Fruit fly (Drosophila melanogaster): ENCODE results near the gene Aldh7A1.

Gene Aldh7A1

dm6 chr3L:19263480-19264140, 5.1 kb downstream of the Aldh7A1 start, which contains the start of the genes CG42374 and Mettl5 (continued):
- TF ChIP-seq Fer1 (GFP tag; optimal IDR thresholded peaks at IDR 0.05) (peak; percentile 57), ssp (GFP tag; IDR thresholded peaks at IDR 0.05) (no peak), jing (GFP tag; optimal IDR thresholded peaks at IDR 0.05) (no peak), dysf (GFP tag; IDR thresholded peaks at IDR 0.05) (peak; percentile 70), ftz-f1 (GFP tag; optimal IDR thresholded peaks at IDR 0.05) (peak; percentile 14), CHES-1-like (GFP tag; optimal IDR thresholded peaks at IDR 0.05) (no peak), Xrp1 (GFP tag; IDR thresholded peaks at IDR 0.05) (peak; percentile 63), ash1 (GFP tag; optimal IDR thresholded peaks at IDR 0.05) (no peak), CG31224 (GFP tag; IDR thresholded peaks at IDR 0.05) (no peak), her (GFP tag; optimal IDR thresholded peaks at IDR 0.05) (no peak), Adf1 (GFP tag; IDR thresholded peaks at IDR 0.05) (no peak; the same call in 1 of the 2 replicates), CG10565 (GFP tag; optimal IDR thresholded peaks at IDR 0.05) (no peak), CG7839 (tag; optimal IDR thresholded peaks at IDR 0.05) (peak; percentile 61), CG32772 (GFP tag; IDR thresholded peaks at IDR 0.05) (no peak), Hr51 (GFP tag; optimal IDR thresholded peaks at IDR 0.05) (peak in 1 of 2 experiments; percentile 60), CG4854 (GFP tag; optimal IDR thresholded peaks at IDR 0.05) (no peak), CG15269 (tag; optimal IDR thresholded peaks at IDR 0.05) (peak; percentile 43), otp (GFP tag; IDR thresholded peaks at IDR 0.05) (no peak), CG4282 (GFP tag; optimal IDR thresholded peaks at IDR 0.05) (no peak), ranshi (GFP tag; IDR thresholded peaks at IDR 0.05) (peak; percentile 34; the same call in 1 of the 2 replicates), CG6683 (GFP tag; optimal IDR thresholded peaks at IDR 0.05) (peak; percentile 12), shn (GFP tag; optimal IDR thresholded peaks at IDR 0.05) (no peak), pros (GFP tag; optimal IDR thresholded peaks at IDR 0.05) (no peak), CG14014 (GFP tag; IDR thresholded peaks at IDR 0.05) (0 out of 2 replicates have a peak, but pooled peaks have one; percentile 32), CG8765 (GFP tag; IDR thresholded peaks at IDR 0.05) (no peak), CG17568 (GFP tag; optimal IDR thresholded peaks at IDR 0.05) (no peak), esg (GFP tag; conservative IDR thresholded peaks at IDR 0.05) (peak; percentile 37), CG7786 (GFP tag; optimal IDR thresholded peaks at IDR 0.05) (no peak), tll (GFP tag; optimal IDR thresholded peaks at IDR 0.05) (no peak), stc (GFP tag; IDR thresholded peaks at IDR 0.05) (peak; percentile 61; the same call in 1 of the 2 replicates), prd (optimal IDR thresholded peaks at IDR 0.05) (no peak), prd (GFP tag; IDR thresholded peaks at IDR 0.05) (peak; percentile 44; the same call in 1 of the 3 replicates), ewg (GFP tag; optimal IDR thresholded peaks at IDR 0.05) (peak; percentile 11), unc-4 (GFP tag; IDR thresholded peaks at IDR 0.05; ENCODE audit: partially characterized antibody) (no peak), CG2199 (GFP tag; IDR thresholded peaks at IDR 0.05) (no peak), CG34376 (GFP tag; optimal IDR thresholded peaks at IDR 0.05) (no peak), CG10209 (GFP tag; optimal IDR thresholded peaks at IDR 0.05) (peak; percentile 46), aop (GFP tag; IDR thresholded peaks at IDR 0.05) (no peak), hth (optimal IDR thresholded peaks at IDR 0.05) (no peak), D19A (tag; optimal IDR thresholded peaks at IDR 0.05) (peak; percentile 32), CG7372 (GFP tag; IDR thresholded peaks at IDR 0.05) (peak; percentile 36; the same call in 1 of the 2 replicates), Dip2 (GFP tag; IDR thresholded peaks at IDR 0.05) (no peak), sc (optimal IDR thresholded peaks at IDR 0.05) (no peak), sc (GFP tag; optimal IDR thresholded peaks at IDR 0.05) (no peak), Mes4 (GFP tag; optimal IDR thresholded peaks at IDR 0.05) (no peak), CG9817 (tag; optimal IDR thresholded peaks at IDR 0.05) (no peak), CG18599 (GFP tag; optimal IDR thresholded peaks at IDR 0.05) (peak; percentile 45), slbo (GFP tag; IDR thresholded peaks at IDR 0.05) (peak; percentile 56), vfl (GFP tag; optimal IDR thresholded peaks at IDR 0.05) (no peak), ara (GFP tag; IDR thresholded peaks at IDR 0.05) (peak; percentile 39; the same call in 1 of the 2 replicates), z (GFP tag; IDR thresholded peaks at IDR 0.05) (no peak)

All from whole organism, embryonic.